Worm (Caenorhabditis elegans) whole organism, L4 larva: ENCODE results near the gene Y49E10.4.

Experiments used
- dmd-9 ChIP-seq: fragments of 200-800 bp; sonication (Bioruptor generic); IDR thresholded peaks from 2 replicates; pipeline ENCODE4 v1.3.6; 2022; ENCODE audit warnings: missing genetic modification reagents, missing genetic modification characterization, missing compliant biosample characterization
- egl-27 ChIP-seq: sonication (generic microtip); optimal IDR thresholded peaks from 3 replicates; lab custom pipeline; 2017; ENCODE audit warnings: missing biosample characterization, missing genetic modification reagents, missing genetic modification characterization
- mes-2 ChIP-seq: sonication (generic microtip); optimal IDR thresholded peaks from 2 replicates; lab custom pipeline; 2016; ENCODE audit warnings: missing genotype, mild to moderate bottlenecking, missing genetic modification characterization, missing compliant biosample characterization; ENCODE audit not compliant: poor library complexity, severe bottlenecking
- pha-4 ChIP-seq, 2 experiments: fragments of 150-350 bp in 1 of 2; fragments of 200-800 bp in 1 of 2; sonication (Bioruptor generic) in 1 of 2; IDR thresholded peaks in 1 of 2; optimal IDR thresholded peaks in 1 of 2; 2 replicates each; pipeline versions ENCODE4 v1.3.6 to Lab custom; 2014 to 2022; ENCODE audit warnings: missing genetic modification characterization in 2 of 2, missing genetic modification reagents in 2 of 2, missing biosample characterization in 1 of 2, missing compliant biosample characterization in 1 of 2
- snpc-4 ChIP-seq: fragments of 150-350 bp; optimal IDR thresholded peaks from 2 replicates; lab custom pipeline; 2014; ENCODE audit warnings: missing biosample characterization, missing genetic modification characterization

DNA sequence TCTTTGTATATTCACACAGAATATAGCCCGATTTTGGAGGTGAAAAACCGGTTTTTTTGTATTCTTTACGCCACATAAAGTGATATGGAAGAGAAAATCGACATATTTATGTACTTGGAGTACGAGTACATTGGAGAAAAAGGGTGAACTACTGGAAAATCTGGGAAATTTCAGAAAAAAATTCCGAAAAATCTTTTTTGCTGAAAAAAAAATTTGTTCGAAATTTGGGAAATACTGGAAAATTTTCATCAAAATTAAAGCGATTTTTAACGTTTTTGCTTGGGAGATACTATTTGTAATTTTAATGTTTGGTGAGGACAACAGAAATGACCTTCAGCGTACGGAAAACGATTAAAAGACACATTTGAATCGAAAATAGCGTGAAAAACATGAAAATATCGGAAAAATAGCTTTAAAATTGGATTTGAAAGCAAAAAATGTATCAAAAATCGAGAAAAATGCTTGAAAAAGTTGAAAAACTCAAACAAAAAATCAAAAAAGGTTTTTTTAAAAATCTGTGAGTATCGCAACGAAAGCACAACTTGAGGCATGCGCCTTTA is 42.3 kb upstream of the Y49E10.4 start:
- TF ChIP-seq mes-2 (no peak), snpc-4 (tag; lab: Kevin White, UChicago) (no peak), dmd-9 (GFP tag; lab: Robert Waterston, UW) (no peak), egl-27 (tag; lab: Kevin White, UChicago) (no peak), pha-4 (GFP tag; IDR thresholded peaks at IDR 0.05; lab: Robert Waterston, UW) (no peak), pha-4 (tag; optimal IDR thresholded peaks at IDR 0.05; lab: Kevin White, UChicago) (no peak)
